Fruit fly (Drosophila melanogaster) whole organism: ENCODE data around the gene CG42578.

Experiments
- Dll ChIP-seq: fragments of >200 bp; optimal IDR thresholded peaks from 2 replicates; lab custom pipeline; 2017
- EcR ChIP-seq, 2 experiments: fragments of >200 bp; optimal IDR thresholded peaks; 2 replicates each; lab custom pipeline; 2017; ENCODE audit warnings: missing biosample characterization in 2 of 2, missing genetic modification characterization in 2 of 2, missing genetic modification reagents in 2 of 2
- pan ChIP-seq: fragments of >200 bp; optimal IDR thresholded peaks from 2 replicates; lab custom pipeline; 2017

- TF ChIP-seq pan (no peak), EcR (GFP tag; optimal IDR thresholded peaks at IDR 0.05; lab: Kevin White, UChicago) (no peak), Dll (lab: Kevin White, UChicago) (no peak)
Measured at dm6 chrX:20426818-20427217, 19.4 kb upstream of the CG42578 start, which contains the start of gene CG15456.
